Worm (Caenorhabditis elegans) whole organism, L4 larva: Measurements from ENCODE around the gene K08E7.5.

Experiments used
- attf-4 ChIP-seq: sonication (generic microtip); optimal IDR thresholded peaks from 3 replicates; lab custom pipeline; 2017; ENCODE audit warnings: missing biosample characterization, missing genetic modification characterization
- ceh-82 ChIP-seq: sonication (generic microtip); optimal IDR thresholded peaks from 2 replicates; lab custom pipeline; 2017; ENCODE audit warnings: missing biosample characterization, missing genetic modification characterization
- mdl-1 ChIP-seq, 2 experiments: fragments of 150-350 bp in 1 of 2; sonication (generic microtip) in 1 of 2; optimal IDR thresholded peaks; 2 replicates each; lab custom pipeline; 2014 to 2017; ENCODE audit warnings: missing biosample characterization in 2 of 2, missing genetic modification characterization in 2 of 2
- pha-4 ChIP-seq, 2 experiments: fragments of 150-350 bp in 1 of 2; fragments of 200-800 bp in 1 of 2; sonication (Bioruptor generic) in 1 of 2; IDR thresholded peaks in 1 of 2; optimal IDR thresholded peaks in 1 of 2; 2 replicates each; pipeline versions ENCODE4 v1.3.6 to Lab custom; 2014 to 2022; ENCODE audit warnings: missing genetic modification characterization in 2 of 2, missing genetic modification reagents in 2 of 2, missing biosample characterization in 1 of 2, missing compliant biosample characterization in 1 of 2
- pqm-1 ChIP-seq: sonication (generic microtip); optimal IDR thresholded peaks from 2 replicates; lab custom pipeline; 2017; ENCODE audit warnings: missing biosample characterization, missing genetic modification characterization
- snpc-4 ChIP-seq: fragments of 150-350 bp; optimal IDR thresholded peaks from 2 replicates; lab custom pipeline; 2014; ENCODE audit warnings: missing biosample characterization, missing genetic modification characterization
- tra-1 ChIP-seq: fragments of 200-800 bp; sonication (Bioruptor generic); IDR thresholded peaks from 2 replicates; pipeline ENCODE4 v1.3.6; 2022; ENCODE audit warnings: missing genetic modification reagents, missing genetic modification characterization, missing compliant biosample characterization

DNA sequence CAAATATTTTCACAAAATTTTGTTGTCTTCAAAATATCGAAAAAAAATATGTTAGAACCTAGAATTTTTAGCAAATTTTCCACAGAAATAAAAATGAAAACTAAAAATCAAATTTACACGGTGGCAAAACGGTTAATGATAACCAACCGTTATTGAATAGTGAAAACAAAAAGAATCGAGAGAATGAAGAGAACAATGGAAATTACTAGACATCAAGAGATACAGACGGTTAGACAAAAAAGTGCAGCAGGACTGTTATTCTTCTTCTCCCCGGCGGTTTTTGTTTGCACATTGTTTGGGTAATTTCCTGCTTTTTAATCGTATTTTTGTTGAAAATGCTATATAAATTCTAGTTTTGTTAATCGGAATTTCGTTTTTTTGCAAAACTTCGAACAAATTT, 45.7 kb downstream of the K08E7.5 start:
- TF ChIP-seq pqm-1 (tag; lab: Kevin White, UChicago) = no peak
- no peak for TF ChIP-seq ceh-82 (tag; lab: Kevin White, UChicago)
- TF ChIP-seq snpc-4 (tag; lab: Kevin White, UChicago) = no peak
- no peak for TF ChIP-seq mdl-1 (tag; optimal IDR thresholded peaks at IDR 0.05; lab: Kevin White, UChicago)
- TF ChIP-seq tra-1 (GFP tag; lab: Robert Waterston, UW) = no peak
- no peak for TF ChIP-seq attf-4
- TF ChIP-seq pha-4 (GFP tag; IDR thresholded peaks at IDR 0.05; lab: Robert Waterston, UW) = no peak
- TF ChIP-seq pha-4 (tag; optimal IDR thresholded peaks at IDR 0.05; lab: Kevin White, UChicago) = no peak
